Worm (Caenorhabditis elegans) whole organism, early embryonic: ENCODE measurements around the gene F39E9.14.

Source experiments
- B0310.2 ChIP-seq: sonication (generic microtip); optimal IDR thresholded peaks from 2 replicates; lab custom pipeline; 2016; ENCODE audit warnings: mild to moderate bottlenecking, missing genetic modification characterization, missing compliant biosample characterization
- F13C5.2 ChIP-seq: sonication (generic microtip); optimal IDR thresholded peaks from 2 replicates; lab custom pipeline; 2017; ENCODE audit warnings: mild to moderate bottlenecking, missing genetic modification characterization, inconsistent platforms, missing compliant biosample characterization
- aly-1 ChIP-seq: sonication (generic microtip); optimal IDR thresholded peaks from 2 replicates; lab custom pipeline; 2016; ENCODE audit warnings: missing genetic modification characterization, missing compliant biosample characterization
- ama-1 ChIP-seq: fragments of 150-350 bp; optimal IDR thresholded peaks from 2 replicates; lab custom pipeline; 2014
- ceh-13 ChIP-seq: fragments of 200-800 bp; sonication (Bioruptor generic); optimal IDR thresholded peaks from 2 replicates; lab custom pipeline; 2018; ENCODE audit warnings: mild to moderate bottlenecking, missing genetic modification characterization, missing compliant biosample characterization
- ets-7 ChIP-seq: sonication (generic microtip); optimal IDR thresholded peaks from 2 replicates; lab custom pipeline; 2016; ENCODE audit warnings: missing genotype, missing genetic modification characterization, missing compliant biosample characterization
- flt-1 ChIP-seq: fragments of 200-800 bp; sonication (Bioruptor generic); IDR thresholded peaks from 2 replicates; pipeline ENCODE4 v1.3.6; 2022; ENCODE audit warnings: missing genetic modification characterization, missing compliant biosample characterization
- hmg-4 ChIP-seq: fragments of 200-800 bp; sonication (Bioruptor generic); optimal IDR thresholded peaks from 2 replicates; lab custom pipeline; 2018; ENCODE audit warnings: mild to moderate bottlenecking, missing genetic modification characterization, missing compliant biosample characterization
- scrt-1 ChIP-seq: fragments of 200-800 bp; sonication (Bioruptor generic); IDR thresholded peaks from 2 replicates; pipeline ENCODE4 v1.3.6; 2022; ENCODE audit warnings: missing genetic modification characterization, missing compliant biosample characterization
- sea-1 ChIP-seq: fragments of 200-800 bp; sonication (Bioruptor generic); conservative IDR thresholded peaks from 2 replicates; pipeline ENCODE4 v1.3.6; 2022; ENCODE audit warnings: missing genetic modification characterization, missing compliant biosample characterization
- tbx-11 ChIP-seq: fragments of 200-800 bp; sonication (Bioruptor generic); IDR thresholded peaks from 2 replicates; pipeline ENCODE4 v1.3.6; 2022; ENCODE audit warnings: missing genetic modification characterization, missing compliant biosample characterization

ce11 chrII:3249406-3249805 lies 41.0 kb downstream of the F39E9.14 start, which contains the start of gene clec-124:
- no peak for TF ChIP-seq scrt-1
- no peak for TF ChIP-seq F13C5.2 (tag; lab: Kevin White, UChicago)
- no peak for TF ChIP-seq ama-1 (lab: Kevin White, UChicago)
- TF ChIP-seq aly-1 (tag; lab: Kevin White, UChicago) = no peak
- TF ChIP-seq ceh-13 = no peak
- no peak for TF ChIP-seq sea-1 (GFP tag; lab: Robert Waterston, UW)
- no peak for TF ChIP-seq B0310.2 (tag; lab: Kevin White, UChicago)
- TF ChIP-seq flt-1 (GFP tag; lab: Robert Waterston, UW) = no peak
- TF ChIP-seq hmg-4 (GFP tag; lab: Kevin White, UChicago) = no peak
- no peak for TF ChIP-seq ets-7 (tag; lab: Kevin White, UChicago)
- TF ChIP-seq tbx-11 (GFP tag; lab: Robert Waterston, UW) = no peak
